Fruit fly (Drosophila melanogaster) whole organism, embryonic: Measurements from ENCODE around the gene Sry-alpha.

ENCODE experiments used
- B-H1 ChIP-seq: fragments of 200-800 bp; sonication (Bioruptor generic); IDR thresholded peaks from 3 replicates; pipeline ENCODE4 v1.3.6; 2022; ENCODE audit warnings: missing biosample characterization, missing genetic modification characterization
- BEAF-32 ChIP-seq: fragments of 200-800 bp; sonication (Bioruptor generic); optimal IDR thresholded peaks from 3 replicates; lab custom pipeline; 2017; ENCODE audit warnings: missing biosample characterization, missing genetic modification characterization, mild to moderate bottlenecking, moderate library complexity, missing genetic modification reagents
- Bgb ChIP-seq: fragments of 200-800 bp; sonication (Bioruptor generic); IDR thresholded peaks from 2 replicates; pipeline ENCODE4 v1.3.6; 2022; ENCODE audit warnings: missing biosample characterization, missing genetic modification characterization; ENCODE audit not compliant: partially characterized antibody
- CG12236 ChIP-seq: fragments of 200-800 bp; sonication (Bioruptor generic); optimal IDR thresholded peaks from 2 replicates; lab custom pipeline; 2016; ENCODE audit warnings: missing biosample characterization, missing genetic modification characterization
- CG12744 ChIP-seq: fragments of 200-800 bp; sonication (Bioruptor generic); optimal IDR thresholded peaks from 2 replicates; lab custom pipeline; 2016; ENCODE audit warnings: missing biosample characterization, missing genetic modification characterization
- CG13624 ChIP-seq: fragments of 200-800 bp; sonication (Bioruptor generic); optimal IDR thresholded peaks from 2 replicates; lab custom pipeline; 2016; ENCODE audit warnings: missing biosample characterization, missing genetic modification characterization
- CG17912 ChIP-seq: fragments of 200-800 bp; sonication (Bioruptor generic); optimal IDR thresholded peaks from 2 replicates; lab custom pipeline; 2018; ENCODE audit warnings: missing biosample characterization, mild to moderate bottlenecking, missing genetic modification characterization
- CG2120 ChIP-seq: fragments of 200-800 bp; sonication (Bioruptor generic); optimal IDR thresholded peaks from 3 replicates; lab custom pipeline; 2016; ENCODE audit warnings: missing biosample characterization, missing genetic modification characterization
- CG33557 ChIP-seq: fragments of 200-800 bp; sonication (Bioruptor generic); optimal IDR thresholded peaks from 2 replicates; lab custom pipeline; 2019; ENCODE audit warnings: missing biosample characterization, mild to moderate bottlenecking, missing genetic modification characterization, moderate library complexity
- CG4707 ChIP-seq: fragments of 200-800 bp; sonication (Bioruptor generic); optimal IDR thresholded peaks from 2 replicates; lab custom pipeline; 2018; ENCODE audit warnings: missing biosample characterization, mild to moderate bottlenecking, missing genetic modification characterization, moderate library complexity
- CG5180 ChIP-seq: fragments of 200-800 bp; sonication (Bioruptor generic); optimal IDR thresholded peaks from 3 replicates; lab custom pipeline; 2017; ENCODE audit warnings: missing biosample characterization, missing genetic modification characterization, mild to moderate bottlenecking, moderate library complexity, missing genetic modification reagents
- CG6683 ChIP-seq: fragments of 200-800 bp; sonication (Bioruptor generic); optimal IDR thresholded peaks from 2 replicates; lab custom pipeline; 2017; ENCODE audit warnings: missing biosample characterization, mild to moderate bottlenecking, missing genetic modification characterization, missing genetic modification reagents
- CG7357 ChIP-seq: fragments of 200-800 bp; sonication (Bioruptor generic); IDR thresholded peaks from 3 replicates; pipeline ENCODE4 v1.3.6; 2022; ENCODE audit warnings: missing biosample characterization, missing genetic modification characterization
- CG8359 ChIP-seq: fragments of 200-800 bp; sonication (Bioruptor generic); optimal IDR thresholded peaks from 2 replicates; lab custom pipeline; 2017; ENCODE audit warnings: missing biosample characterization, mild to moderate bottlenecking, missing genetic modification characterization, borderline replicate concordance
- CG8388 ChIP-seq: fragments of 200-800 bp; sonication (Bioruptor generic); optimal IDR thresholded peaks from 2 replicates; lab custom pipeline; 2019; ENCODE audit warnings: missing biosample characterization, mild to moderate bottlenecking, missing genetic modification characterization, moderate library complexity
- Dad ChIP-seq: fragments of 200-800 bp; sonication (Bioruptor generic); optimal IDR thresholded peaks from 3 replicates; lab custom pipeline; 2016; ENCODE audit warnings: missing biosample characterization, missing genetic modification characterization
- Dek ChIP-seq: fragments of 200-800 bp; sonication (Bioruptor generic); optimal IDR thresholded peaks from 3 replicates; lab custom pipeline; 2019; ENCODE audit warnings: missing biosample characterization, mild to moderate bottlenecking, missing genetic modification characterization, moderate library complexity
- Dip3 ChIP-seq: fragments of 200-800 bp; sonication (Bioruptor generic); optimal IDR thresholded peaks from 3 replicates; lab custom pipeline; 2016; ENCODE audit warnings: missing biosample characterization, missing genetic modification characterization
- Doc3 ChIP-seq: fragments of 200-800 bp; sonication (Bioruptor generic); IDR thresholded peaks from 3 replicates; pipeline ENCODE4 v1.3.6; 2022; ENCODE audit warnings: missing biosample characterization, missing genetic modification characterization; ENCODE audit not compliant: partially characterized antibody
- Ets97D ChIP-seq: fragments of 200-800 bp; sonication (Bioruptor generic); optimal IDR thresholded peaks from 3 replicates; lab custom pipeline; 2016; ENCODE audit warnings: missing biosample characterization, missing genetic modification characterization
- H15 ChIP-seq: fragments of 200-800 bp; sonication (Bioruptor generic); IDR thresholded peaks from 3 replicates; pipeline ENCODE4 v1.3.6; 2022; ENCODE audit warnings: missing biosample characterization, missing genetic modification characterization
- HLH4C ChIP-seq: fragments of 200-800 bp; sonication (Bioruptor generic); IDR thresholded peaks from 3 replicates; pipeline ENCODE4 v1.3.6; 2022; ENCODE audit warnings: missing biosample characterization, missing genetic modification characterization; ENCODE audit not compliant: partially characterized antibody
- Hmx ChIP-seq: fragments of 200-800 bp; sonication (Bioruptor generic); optimal IDR thresholded peaks from 2 replicates; lab custom pipeline; 2016; ENCODE audit warnings: missing biosample characterization, missing genetic modification characterization
- Hr78 ChIP-seq, 2 experiments: fragments of 200-800 bp in 1 of 2; fragments of >200 bp in 1 of 2; sonication (Bioruptor generic) in 1 of 2; optimal IDR thresholded peaks; 2 replicates each; lab custom pipeline; 2017 to 2019; ENCODE audit warnings: missing biosample characterization in 2 of 2, missing genetic modification characterization in 2 of 2, mild to moderate bottlenecking in 1 of 2, moderate library complexity in 1 of 2
- MESR4 ChIP-seq: fragments of 200-800 bp; sonication (Bioruptor generic); optimal IDR thresholded peaks from 2 replicates; lab custom pipeline; 2018; ENCODE audit warnings: missing biosample characterization, mild to moderate bottlenecking, missing genetic modification characterization, moderate library complexity
- NC2β ChIP-seq: fragments of 200-800 bp; sonication (Bioruptor generic); optimal IDR thresholded peaks from 2 replicates; lab custom pipeline; 2016; ENCODE audit warnings: missing biosample characterization, missing genetic modification characterization
- Rx ChIP-seq: fragments of 200-800 bp; sonication (Bioruptor generic); IDR thresholded peaks from 2 replicates; pipeline ENCODE4 v1.3.6; 2022; ENCODE audit warnings: missing biosample characterization, missing genetic modification characterization
- Stat92E ChIP-seq, 3 experiments: fragments of >200 bp in 2 of 3; fragments of 200-800 bp in 1 of 3; sonication (Bioruptor generic) in 1 of 3; optimal IDR thresholded peaks; 2 replicates each; lab custom pipeline; 2017 to 2019; ENCODE audit warnings: missing biosample characterization in 3 of 3, missing genetic modification characterization in 3 of 3, mild to moderate bottlenecking in 1 of 3, moderate library complexity in 1 of 3
- Xrp1 ChIP-seq: fragments of 200-800 bp; sonication (Bioruptor generic); IDR thresholded peaks from 2 replicates; pipeline ENCODE4 v1.3.6; 2022; ENCODE audit warnings: missing biosample characterization, missing genetic modification characterization
- caup ChIP-seq: fragments of 200-800 bp; sonication (Bioruptor generic); optimal IDR thresholded peaks from 3 replicates; lab custom pipeline; 2017; ENCODE audit warnings: missing biosample characterization, mild to moderate bottlenecking, missing genetic modification characterization, moderate library complexity; ENCODE audit not compliant: severe bottlenecking
- cg ChIP-seq: fragments of 200-800 bp; sonication (Bioruptor generic); optimal IDR thresholded peaks from 3 replicates; lab custom pipeline; 2019; ENCODE audit warnings: missing biosample characterization, mild to moderate bottlenecking, missing genetic modification characterization, moderate library complexity
- disco-r ChIP-seq: fragments of 200-800 bp; sonication (Bioruptor generic); optimal IDR thresholded peaks from 2 replicates; lab custom pipeline; 2016; ENCODE audit warnings: missing biosample characterization, missing genetic modification characterization
- ems ChIP-seq: fragments of 200-800 bp; sonication (Bioruptor generic); optimal IDR thresholded peaks from 3 replicates; lab custom pipeline; 2016; ENCODE audit warnings: missing biosample characterization, missing genetic modification characterization
- eve ChIP-seq, 2 experiments: fragments of >200 bp; optimal IDR thresholded peaks; 2 replicates each; lab custom pipeline; 2017; ENCODE audit warnings: missing biosample characterization in 2 of 2, missing genetic modification characterization in 2 of 2
- eyg ChIP-seq: fragments of 200-800 bp; sonication (Bioruptor generic); optimal IDR thresholded peaks from 3 replicates; lab custom pipeline; 2016; ENCODE audit warnings: missing biosample characterization, missing genetic modification characterization
- fd64A ChIP-seq: fragments of 200-800 bp; sonication (Bioruptor generic); optimal IDR thresholded peaks from 3 replicates; lab custom pipeline; 2018; ENCODE audit warnings: missing biosample characterization, mild to moderate bottlenecking, missing genetic modification characterization
- gsb-n ChIP-seq: fragments of 200-800 bp; sonication (Bioruptor generic); optimal IDR thresholded peaks from 3 replicates; lab custom pipeline; 2018; ENCODE audit warnings: missing biosample characterization, mild to moderate bottlenecking, missing genetic modification characterization
- ind ChIP-seq: fragments of 200-800 bp; sonication (Bioruptor generic); optimal IDR thresholded peaks from 3 replicates; lab custom pipeline; 2016; ENCODE audit warnings: missing biosample characterization, missing genetic modification characterization
- ken ChIP-seq: fragments of 200-800 bp; sonication (Bioruptor generic); IDR thresholded peaks from 3 replicates; pipeline ENCODE4 v1.3.6; 2022; ENCODE audit warnings: missing biosample characterization, missing genetic modification characterization
- kni ChIP-seq: fragments of 200-800 bp; sonication (Bioruptor generic); optimal IDR thresholded peaks from 3 replicates; lab custom pipeline; 2017; ENCODE audit warnings: mild to moderate bottlenecking, missing biosample characterization, missing genetic modification reagents, missing genetic modification characterization
- onecut ChIP-seq: fragments of 200-800 bp; sonication (Bioruptor generic); IDR thresholded peaks from 2 replicates; pipeline ENCODE4 v1.3.6; 2022; ENCODE audit warnings: missing biosample characterization, missing genetic modification characterization
- sna ChIP-seq: fragments of 200-800 bp; sonication (Bioruptor generic); IDR thresholded peaks from 2 replicates; pipeline ENCODE4 v1.3.6; 2022; ENCODE audit warnings: missing biosample characterization, missing genetic modification characterization; ENCODE audit not compliant: partially characterized antibody
- sob ChIP-seq: fragments of 200-800 bp; sonication (Bioruptor generic); IDR thresholded peaks from 2 replicates; pipeline ENCODE4 v1.3.6; 2022; ENCODE audit warnings: missing biosample characterization, missing genetic modification characterization
- ssp ChIP-seq: fragments of 200-800 bp; sonication (Bioruptor generic); IDR thresholded peaks from 2 replicates; pipeline ENCODE4 v1.3.6; 2022; ENCODE audit warnings: missing biosample characterization, missing genetic modification characterization
- tgo ChIP-seq: fragments of 200-800 bp; sonication (Bioruptor generic); IDR thresholded peaks from 3 replicates; pipeline ENCODE4 v1.3.6; 2022; ENCODE audit warnings: missing biosample characterization, missing genetic modification characterization
- tin ChIP-seq: fragments of 200-800 bp; sonication (Bioruptor generic); optimal IDR thresholded peaks from 3 replicates; lab custom pipeline; 2016; ENCODE audit warnings: missing biosample characterization, missing genetic modification characterization
- tup ChIP-seq: fragments of 200-800 bp; sonication (Bioruptor generic); optimal IDR thresholded peaks from 2 replicates; lab custom pipeline; 2016; ENCODE audit warnings: missing biosample characterization, mild to moderate bottlenecking, missing genetic modification characterization, moderate library complexity
- wdn ChIP-seq: fragments of 200-800 bp; sonication (Bioruptor generic); IDR thresholded peaks from 2 replicates; pipeline ENCODE4 v1.3.6; 2022; ENCODE audit warnings: missing biosample characterization, missing genetic modification characterization

The Sry-alpha gene

dm6 chr3R:30043139-30043744 lies 3.7 kb downstream of the Sry-alpha start, which contains the start of gene Sry-delta (continued):
- TF ChIP-seq Dip3 (GFP tag; lab: Kevin White, UChicago), result peak; percentile 87
- peak; percentile 90 for TF ChIP-seq sob
- peak; percentile 89 for TF ChIP-seq BEAF-32 (GFP tag; lab: Kevin White, UChicago)
- TF ChIP-seq H15 (GFP tag; lab: Robert Waterston, UW), result peak; percentile 61; the same call in 1 of the 3 replicates
- TF ChIP-seq Ets97D, result peak; percentile 97
- TF ChIP-seq eve (GFP tag; optimal IDR thresholded peaks at IDR 0.05; lab: Kevin White, UChicago), result no peak
- TF ChIP-seq fd64A (GFP tag; lab: Kevin White, UChicago), result no peak
- peak; percentile 52 for TF ChIP-seq CG33557 (GFP tag; lab: Kevin White, UChicago)
- TF ChIP-seq CG2120 (GFP tag; lab: Kevin White, UChicago), result peak; percentile 93
- TF ChIP-seq caup (GFP tag; lab: Kevin White, UChicago), result no peak
- TF ChIP-seq CG13624 (GFP tag; lab: Kevin White, UChicago), result peak; percentile 90
- TF ChIP-seq CG12744 (GFP tag; lab: Kevin White, UChicago), result peak; percentile 55
- TF ChIP-seq tup, result peak; percentile 46
- TF ChIP-seq CG8359 (GFP tag; lab: Kevin White, UChicago), result no peak
- no peak for TF ChIP-seq cg (GFP tag; lab: Kevin White, UChicago)
- TF ChIP-seq wdn (GFP tag; lab: Robert Waterston, UW), result peak; percentile 56; the same call in 1 of the 2 replicates
- peak; percentile 69 for TF ChIP-seq ems (GFP tag; lab: Kevin White, UChicago)
- TF ChIP-seq CG7357 (GFP tag; lab: Robert Waterston, UW), result peak; percentile 50; the same call in 1 of the 3 replicates
- peak; percentile 80 for TF ChIP-seq Bgb (GFP tag; lab: Robert Waterston, UW)
- peak; percentile 91 for TF ChIP-seq tin (GFP tag; lab: Kevin White, UChicago)
- peak; percentile 91 for TF ChIP-seq Dad (GFP tag; lab: Kevin White, UChicago)
- peak; percentile 65; the same call in 2 of the 3 replicates for TF ChIP-seq Doc3 (GFP tag; lab: Robert Waterston, UW)
- peak; percentile 88 for TF ChIP-seq ind (GFP tag; lab: Kevin White, UChicago)
- peak; percentile 83 for TF ChIP-seq Dek (tag; lab: Kevin White, UChicago)
- no peak for TF ChIP-seq Hr78 (GFP tag; optimal IDR thresholded peaks at IDR 0.05; lab: Kevin White, UChicago)
- TF ChIP-seq disco-r (GFP tag; lab: Kevin White, UChicago), result peak; percentile 57
- TF ChIP-seq sna (GFP tag; lab: Robert Waterston, UW), result peak; percentile 81
- peak; percentile 68; the same call in 1 of the 2 replicates for TF ChIP-seq Xrp1 (GFP tag; lab: Robert Waterston, UW)
- peak; percentile 95 for TF ChIP-seq MESR4 (GFP tag; lab: Kevin White, UChicago)
- peak; percentile 67 for TF ChIP-seq Rx
- peak; percentile 88 for TF ChIP-seq ken (GFP tag; lab: Robert Waterston, UW)
- TF ChIP-seq CG8388, result peak; percentile 56
- TF ChIP-seq NC2β, result peak; percentile 86
- peak; percentile 18 for TF ChIP-seq CG12236 (GFP tag; lab: Kevin White, UChicago)
- TF ChIP-seq B-H1, result peak; percentile 45
- TF ChIP-seq gsb-n (tag; lab: Kevin White, UChicago), result no peak
- TF ChIP-seq CG4707, result peak; percentile 31
- no peak for TF ChIP-seq Hmx (GFP tag; lab: Kevin White, UChicago)
- TF ChIP-seq tgo (GFP tag; lab: Robert Waterston, UW), result peak; percentile 75
- peak; percentile 50 for TF ChIP-seq CG6683 (GFP tag; lab: Kevin White, UChicago)
- TF ChIP-seq ssp (GFP tag; lab: Robert Waterston, UW), result peak; percentile 83
- peak; percentile 50 for TF ChIP-seq onecut
- TF ChIP-seq Stat92E (GFP tag; optimal IDR thresholded peaks at IDR 0.05; lab: Kevin White, UChicago), result no peak
- peak; percentile 54; the same call in 1 of the 3 replicates for TF ChIP-seq HLH4C (GFP tag; lab: Robert Waterston, UW)
- peak; percentile 17 for TF ChIP-seq kni
- peak; percentile 85 for TF ChIP-seq CG17912
- peak; percentile 61 for TF ChIP-seq eyg (GFP tag; lab: Kevin White, UChicago)
- TF ChIP-seq CG5180 (GFP tag; lab: Kevin White, UChicago), result no peak
